Fruit fly (Drosophila melanogaster): Measurements from ENCODE around the gene sicily.
A peak's percentile ranks its signal among the peaks of the same experiment; 100 is the strongest.

The sicily gene

DNA sequence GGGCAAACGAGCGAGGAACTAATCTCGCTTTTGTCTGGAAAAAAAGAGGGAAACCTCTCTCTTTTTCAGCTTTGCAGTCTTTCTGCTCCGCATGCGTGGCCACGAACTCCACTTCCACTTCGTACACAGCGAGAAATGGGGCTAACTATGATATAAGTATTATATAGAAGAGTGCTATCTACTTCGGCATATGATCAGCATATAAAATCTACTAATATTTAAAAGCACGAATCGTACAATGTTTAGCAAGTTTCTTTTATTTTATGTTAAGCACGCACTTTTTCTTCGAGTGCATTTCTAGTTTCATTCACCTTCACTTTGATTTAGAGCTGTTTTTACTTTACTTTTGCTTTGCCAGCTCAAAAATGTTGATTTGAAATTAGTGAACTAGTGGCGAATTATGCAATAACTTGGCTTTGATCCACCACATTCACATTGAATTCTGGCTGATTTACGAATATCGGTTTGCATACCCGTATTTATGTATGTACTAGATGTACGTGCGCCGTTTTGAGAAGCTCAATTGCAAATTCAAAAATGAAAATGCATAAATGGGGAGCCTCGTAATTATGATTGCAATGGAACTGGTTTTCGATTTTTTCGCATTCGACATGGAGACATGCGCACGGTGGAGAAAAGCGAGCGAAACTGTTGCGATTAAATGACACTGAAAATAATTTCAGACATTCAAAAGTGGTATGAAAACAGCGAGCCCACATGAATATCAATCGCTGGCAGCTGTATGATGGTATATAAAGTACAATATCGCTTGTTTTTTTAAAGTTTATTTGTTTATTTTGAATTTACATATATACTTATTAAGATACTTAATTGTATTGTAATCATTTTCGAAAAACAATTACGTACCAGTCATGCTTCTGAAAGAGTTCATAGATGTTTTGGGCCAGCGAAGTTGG is 33.8 kb upstream of the sicily start (continued):
- TF ChIP-seq Met (GFP tag; optimal IDR thresholded peaks at IDR 0.05) (peak; percentile 82), cyc (GFP tag; optimal IDR thresholded peaks at IDR 0.05) (peak; percentile 81), CG31627 (GFP tag; optimal IDR thresholded peaks at IDR 0.05) (peak; percentile 81), Hr38 (GFP tag; optimal IDR thresholded peaks at IDR 0.05) (no peak), Lpt (GFP tag; optimal IDR thresholded peaks at IDR 0.05) (peak; percentile 93), acj6 (GFP tag; optimal IDR thresholded peaks at IDR 0.05) (peak; percentile 93), Sox15 (GFP tag; optimal IDR thresholded peaks at IDR 0.05) (peak; percentile 83), svp (GFP tag) (peak; percentile 88), CG1621 (tag; optimal IDR thresholded peaks at IDR 0.05) (peak; percentile 90), CG6854 (GFP tag; optimal IDR thresholded peaks at IDR 0.05) (peak; percentile 56), CG4318 (GFP tag; optimal IDR thresholded peaks at IDR 0.05) (peak; percentile 94), CG6808 (GFP tag; optimal IDR thresholded peaks at IDR 0.05) (peak; percentile 93), CG10669 (GFP tag; optimal IDR thresholded peaks at IDR 0.05) (peak; percentile 89), Ets96B (tag; optimal IDR thresholded peaks at IDR 0.05) (peak; percentile 90), Eip93F (GFP tag; optimal IDR thresholded peaks at IDR 0.05) (peak; percentile 0), dac (GFP tag; optimal IDR thresholded peaks at IDR 0.05) (peak; percentile 91), CG15336 (GFP tag; IDR thresholded peaks at IDR 0.05) (peak; percentile 97), CG8632 (GFP tag; optimal IDR thresholded peaks at IDR 0.05) (peak; percentile 89), achi (GFP tag; optimal IDR thresholded peaks at IDR 0.05) (peak; percentile 90), CG11902 (GFP tag; optimal IDR thresholded peaks at IDR 0.05) (peak; percentile 77), fkh (GFP tag; optimal IDR thresholded peaks at IDR 0.05) (peak; percentile 2), lz (GFP tag; optimal IDR thresholded peaks at IDR 0.05) (peak; percentile 88), CG6792 (GFP tag; optimal IDR thresholded peaks at IDR 0.05) (peak; percentile 88), CG6276 (GFP tag; optimal IDR thresholded peaks at IDR 0.05) (peak; percentile 93), spab (GFP tag; optimal IDR thresholded peaks at IDR 0.05) (peak; percentile 85), Sox14 (GFP tag; optimal IDR thresholded peaks at IDR 0.05) (peak; percentile 92), fd59A (GFP tag; optimal IDR thresholded peaks at IDR 0.05) (peak; percentile 90), salr (GFP tag; optimal IDR thresholded peaks at IDR 0.05) (peak; percentile 80 to 82), CG8319 (GFP tag; optimal IDR thresholded peaks at IDR 0.05) (peak; percentile 78), CG16779 (tag; optimal IDR thresholded peaks at IDR 0.05) (peak; percentile 89), Smox (GFP tag; optimal IDR thresholded peaks at IDR 0.05) (peak; percentile 75), CG10631 (GFP tag; optimal IDR thresholded peaks at IDR 0.05) (peak; percentile 87), CG3919 (GFP tag; optimal IDR thresholded peaks at IDR 0.05) (peak; percentile 93), CG34406 (GFP tag; optimal IDR thresholded peaks at IDR 0.05) (peak; percentile 90), Hr39 (GFP tag; optimal IDR thresholded peaks at IDR 0.05) (peak; percentile 79), Eip78C (GFP tag) (peak; percentile 99), net (GFP tag; optimal IDR thresholded peaks at IDR 0.05) (peak; percentile 95), ss (GFP tag; optimal IDR thresholded peaks at IDR 0.05) (peak; percentile 93 to 94)

DNA sequence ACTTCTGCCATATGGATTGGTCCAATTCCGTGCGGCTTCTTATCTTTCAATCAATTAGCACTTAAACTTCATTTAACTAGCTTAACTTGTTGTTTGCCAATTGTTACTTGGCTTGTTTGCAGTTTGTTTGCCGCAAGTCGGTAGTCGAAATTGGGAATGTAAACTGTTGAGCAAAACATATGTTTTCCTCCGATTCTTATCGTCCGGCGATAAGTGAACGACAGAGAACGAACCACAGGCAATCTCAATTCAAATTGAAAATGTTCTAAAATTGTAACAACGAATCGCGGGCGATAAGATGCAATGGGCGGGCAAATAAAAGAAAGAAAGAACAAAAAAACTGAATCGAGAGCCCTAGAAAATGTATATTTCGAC is 33.1 kb upstream of the sicily start:
- TF ChIP-seq fkh (GFP tag; optimal IDR thresholded peaks at IDR 0.05) (peak; percentile 28), Eip78C (GFP tag) (peak; percentile 56), CG4318 (GFP tag; optimal IDR thresholded peaks at IDR 0.05) (no peak), Hr4 (GFP tag; optimal IDR thresholded peaks at IDR 0.05) (no peak)
